Fruit fly (Drosophila melanogaster) whole organism, pupa: ENCODE measurements around the gene CG43182.

Experiments used
- CG15710 ChIP-seq: fragments of 200-800 bp; sonication (Bioruptor generic); optimal IDR thresholded peaks from 2 replicates; lab custom pipeline; 2018; ENCODE audit warnings: missing biosample characterization, mild to moderate bottlenecking, missing genetic modification characterization, moderate library complexity
- CG17806 ChIP-seq: fragments of 200-800 bp; sonication (Bioruptor generic); optimal IDR thresholded peaks from 2 replicates; lab custom pipeline; 2018; ENCODE audit warnings: missing biosample characterization, mild to moderate bottlenecking, missing genetic modification characterization, moderate library complexity
- CG34367 ChIP-seq: fragments of 200-800 bp; sonication (Bioruptor generic); optimal IDR thresholded peaks from 2 replicates; lab custom pipeline; 2018; ENCODE audit warnings: missing biosample characterization, mild to moderate bottlenecking, missing genetic modification characterization
- CG8159 ChIP-seq: fragments of 200-800 bp; sonication (Bioruptor generic); optimal IDR thresholded peaks from 3 replicates; lab custom pipeline; 2018; ENCODE audit warnings: missing biosample characterization, mild to moderate bottlenecking, missing genetic modification characterization, moderate library complexity

DNA sequence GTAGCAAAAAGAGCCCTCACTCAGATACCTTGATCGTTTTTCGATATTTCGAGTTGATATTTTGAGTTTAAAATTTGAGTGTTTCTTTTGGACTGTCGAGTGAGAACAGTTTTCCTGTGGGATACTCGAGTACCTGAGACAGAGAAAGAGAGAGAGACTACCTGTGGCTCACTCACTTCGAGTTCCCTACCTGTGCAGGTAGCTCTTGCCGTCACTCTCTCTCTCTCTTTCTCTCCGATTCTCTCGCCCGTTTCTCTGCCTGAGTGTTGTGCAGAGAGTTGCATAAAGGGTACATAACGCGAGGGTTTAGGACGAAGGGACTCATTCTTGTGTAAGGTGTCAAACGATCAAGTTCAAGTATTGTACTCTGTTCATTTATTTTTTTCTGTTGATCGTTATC, 42.9 kb downstream of the CG43182 start, which contains the start of gene sc:
- no peak for TF ChIP-seq CG15710
- no peak for TF ChIP-seq CG34367 (tag; lab: Kevin White, UChicago)
- TF ChIP-seq CG17806 (tag; lab: Kevin White, UChicago) = no peak
- TF ChIP-seq CG8159 (tag; lab: Kevin White, UChicago) = no peak
